Worm (Caenorhabditis elegans) whole organism, late embryonic: ENCODE results near the gene F14D7.18.

Experiments used
- C38D4.7 ChIP-seq: fragments of 200-800 bp; sonication (Bioruptor generic); optimal IDR thresholded peaks from 2 replicates; lab custom pipeline; 2018; ENCODE audit warnings: mild to moderate bottlenecking, missing genetic modification characterization, moderate library complexity, missing compliant biosample characterization
- F13H6.1 ChIP-seq: sonication (generic microtip); optimal IDR thresholded peaks from 2 replicates; lab custom pipeline; 2016; ENCODE audit warnings: missing genetic modification characterization, missing compliant biosample characterization
- K02D7.2 ChIP-seq: sonication (generic microtip); optimal IDR thresholded peaks from 2 replicates; lab custom pipeline; 2017; ENCODE audit warnings: mild to moderate bottlenecking, missing genetic modification characterization, missing compliant biosample characterization
- Y22D7AL.16 ChIP-seq: sonication (generic microtip); optimal IDR thresholded peaks from 2 replicates; lab custom pipeline; 2016; ENCODE audit warnings: missing genetic modification characterization, missing compliant biosample characterization
- ahr-1 ChIP-seq: sonication (generic microtip); optimal IDR thresholded peaks from 2 replicates; lab custom pipeline; 2016; ENCODE audit warnings: missing genetic modification characterization, missing compliant biosample characterization
- ceh-18 ChIP-seq: sonication (generic microtip); optimal IDR thresholded peaks from 2 replicates; lab custom pipeline; 2016; ENCODE audit warnings: missing genetic modification characterization, missing compliant biosample characterization
- ceh-24 ChIP-seq: sonication (generic microtip); optimal IDR thresholded peaks from 2 replicates; lab custom pipeline; 2016; ENCODE audit warnings: mild to moderate bottlenecking, missing genetic modification characterization, missing compliant biosample characterization
- ceh-34 ChIP-seq: sonication (generic microtip); optimal IDR thresholded peaks from 2 replicates; lab custom pipeline; 2016; ENCODE audit warnings: mild to moderate bottlenecking, missing genetic modification characterization, missing compliant biosample characterization
- che-1 ChIP-seq: sonication (generic microtip); optimal IDR thresholded peaks from 2 replicates; lab custom pipeline; 2016; ENCODE audit warnings: mild to moderate bottlenecking, missing genetic modification characterization, missing compliant biosample characterization
- elt-4 ChIP-seq: sonication (generic microtip); optimal IDR thresholded peaks from 2 replicates; lab custom pipeline; 2016; ENCODE audit warnings: missing genetic modification characterization, missing compliant biosample characterization
- ets-4 ChIP-seq: sonication (generic microtip); optimal IDR thresholded peaks from 2 replicates; lab custom pipeline; 2016; ENCODE audit warnings: missing genetic modification characterization, missing compliant biosample characterization
- eyg-1 ChIP-seq: sonication (generic microtip); optimal IDR thresholded peaks from 2 replicates; lab custom pipeline; 2016; ENCODE audit warnings: missing genotype, missing genetic modification characterization, missing compliant biosample characterization
- fkh-10 ChIP-seq: fragments of 150-350 bp; optimal IDR thresholded peaks from 2 replicates; lab custom pipeline; 2014; ENCODE audit warnings: missing biosample characterization, missing genetic modification reagents, missing genetic modification characterization
- hlh-30 ChIP-seq: sonication (generic microtip); optimal IDR thresholded peaks from 2 replicates; lab custom pipeline; 2017; ENCODE audit warnings: antibody characterized with exemption, missing genetic modification characterization, missing compliant biosample characterization; ENCODE audit not compliant: insufficient read depth
- lim-6 ChIP-seq: sonication (generic microtip); optimal IDR thresholded peaks from 2 replicates; lab custom pipeline; 2016; ENCODE audit warnings: missing genetic modification characterization, missing compliant biosample characterization
- madf-2 ChIP-seq: sonication (generic microtip); optimal IDR thresholded peaks from 2 replicates; lab custom pipeline; 2017; ENCODE audit warnings: missing genetic modification characterization, missing compliant biosample characterization
- mec-3 ChIP-seq: sonication (generic microtip); optimal IDR thresholded peaks from 2 replicates; lab custom pipeline; 2016; ENCODE audit warnings: borderline replicate concordance, missing genetic modification characterization, missing compliant biosample characterization
- nfya-1 ChIP-seq: sonication (generic microtip); optimal IDR thresholded peaks from 2 replicates; lab custom pipeline; 2017; ENCODE audit warnings: missing genetic modification characterization, mild to moderate bottlenecking, missing compliant biosample characterization, antibody characterized with exemption, moderate library complexity
- nhr-11 ChIP-seq: fragments of 150-350 bp; optimal IDR thresholded peaks from 2 replicates; lab custom pipeline; 2014; ENCODE audit warnings: missing biosample characterization, missing genetic modification characterization
- pag-3 ChIP-seq: sonication (generic microtip); optimal IDR thresholded peaks from 2 replicates; lab custom pipeline; 2016; ENCODE audit warnings: missing compliant biosample characterization, missing genetic modification characterization, borderline replicate concordance
- pat-9 ChIP-seq: fragments of 200-800 bp; sonication (Bioruptor generic); optimal IDR thresholded peaks from 2 replicates; lab custom pipeline; 2018; ENCODE audit warnings: mild to moderate bottlenecking, missing genetic modification characterization, moderate library complexity, missing compliant biosample characterization
- pax-1 ChIP-seq: fragments of 150-350 bp; optimal IDR thresholded peaks from 2 replicates; lab custom pipeline; 2014; ENCODE audit warnings: missing biosample characterization, missing genetic modification characterization
- pha-4 ChIP-seq: fragments of 150-350 bp; optimal IDR thresholded peaks from 2 replicates; lab custom pipeline; 2018; ENCODE audit warnings: missing biosample characterization, missing genetic modification reagents, missing genetic modification characterization
- rnt-1 ChIP-seq: sonication (generic microtip); optimal IDR thresholded peaks from 2 replicates; lab custom pipeline; 2016; ENCODE audit warnings: missing genetic modification characterization, missing compliant biosample characterization
- sdc-2 ChIP-seq: sonication (generic microtip); optimal IDR thresholded peaks from 2 replicates; lab custom pipeline; 2016; ENCODE audit warnings: missing genotype, missing genetic modification characterization, missing compliant biosample characterization
- sox-2 ChIP-seq: fragments of 200-800 bp; sonication (Bioruptor generic); IDR thresholded peaks from 2 replicates; pipeline ENCODE4 v1.3.6; 2022; ENCODE audit warnings: missing genetic modification reagents, missing genetic modification characterization, missing compliant biosample characterization
- sox-4 ChIP-seq: sonication (generic microtip); optimal IDR thresholded peaks from 2 replicates; lab custom pipeline; 2017; ENCODE audit warnings: mild to moderate bottlenecking, missing genetic modification characterization, inconsistent platforms, missing compliant biosample characterization
- syd-9 ChIP-seq: sonication (generic microtip); optimal IDR thresholded peaks from 2 replicates; lab custom pipeline; 2016; ENCODE audit warnings: mild to moderate bottlenecking, missing genetic modification characterization, moderate library complexity, missing compliant biosample characterization
- tbx-2 ChIP-seq: sonication (generic microtip); optimal IDR thresholded peaks from 2 replicates; lab custom pipeline; 2016; ENCODE audit warnings: missing genetic modification characterization, missing compliant biosample characterization
- unc-3 ChIP-seq, 2 experiments: fragments of 200-800 bp in 1 of 2; sonication (Bioruptor generic) in 1 of 2; sonication (generic microtip) in 1 of 2; conservative IDR thresholded peaks in 1 of 2; optimal IDR thresholded peaks in 1 of 2; 2 replicates each; pipeline versions ENCODE4 v1.3.6 to Lab custom; 2016 to 2022; ENCODE audit warnings: missing compliant biosample characterization in 2 of 2, missing genetic modification characterization in 2 of 2, missing genetic modification reagents in 1 of 2

Gene F14D7.18

ce11 chrV:14328806-14329205, 38.3 kb upstream of the F14D7.18 start, which contains the start of gene pepm-1:
TSS of gene pepm-1 (plus strand) at chrV:14329106.
- no peak for TF ChIP-seq Y22D7AL.16 (tag; lab: Kevin White, UChicago)
- TF ChIP-seq nhr-11 (tag; lab: Kevin White, UChicago) = no peak
- TF ChIP-seq madf-2 (tag; lab: Kevin White, UChicago) = no peak
- no peak for TF ChIP-seq tbx-2 (tag; lab: Kevin White, UChicago)
- no peak for TF ChIP-seq pax-1
- TF ChIP-seq F13H6.1 (tag; lab: Kevin White, UChicago) = no peak
- no peak for TF ChIP-seq pag-3 (tag; lab: Kevin White, UChicago)
- no peak for TF ChIP-seq ets-4 (tag; lab: Kevin White, UChicago)
- TF ChIP-seq syd-9 (tag; lab: Kevin White, UChicago) = no peak
- TF ChIP-seq ceh-18 = no peak
- TF ChIP-seq sox-4 (tag; lab: Kevin White, UChicago) = no peak
- TF ChIP-seq pha-4 (tag; lab: Kevin White, UChicago) = no peak
- no peak for TF ChIP-seq ceh-34
- TF ChIP-seq fkh-10 (GFP tag; lab: Kevin White, UChicago) = no peak
- no peak for TF ChIP-seq sox-2 (GFP tag; lab: Robert Waterston, UW)
- TF ChIP-seq unc-3 (GFP tag; conservative IDR thresholded peaks at IDR 0.05; lab: Robert Waterston, UW) = no peak
- TF ChIP-seq unc-3 (tag; optimal IDR thresholded peaks at IDR 0.05; lab: Kevin White, UChicago) = no peak
- TF ChIP-seq K02D7.2 (tag; lab: Kevin White, UChicago) = no peak
- TF ChIP-seq eyg-1 (tag; lab: Kevin White, UChicago) = no peak
- TF ChIP-seq, all 69 proteins: peak for 0

ce11 chrV:14327776-14328175, 37.2 kb upstream of the F14D7.18 start, which contains the start of gene F47B8.5:
TSS of gene F47B8.5 (minus strand) at chrV:14327876.
- no peak for TF ChIP-seq hlh-30
- TF ChIP-seq ceh-34 = no peak
- no peak for TF ChIP-seq nhr-11 (tag; lab: Kevin White, UChicago)
- TF ChIP-seq lim-6 = no peak
- no peak for TF ChIP-seq ceh-18
- no peak for TF ChIP-seq che-1 (tag; lab: Kevin White, UChicago)
- TF ChIP-seq ceh-24 (tag; lab: Kevin White, UChicago) = no peak
- no peak for TF ChIP-seq rnt-1 (tag; lab: Kevin White, UChicago)
- no peak for TF ChIP-seq C38D4.7 (GFP tag; lab: Kevin White, UChicago)
- no peak for TF ChIP-seq mec-3 (tag; lab: Kevin White, UChicago)
- no peak for TF ChIP-seq pat-9 (tag; lab: Kevin White, UChicago)
- no peak for TF ChIP-seq ahr-1 (tag; lab: Kevin White, UChicago)

ce11 chrV:14324502-14325467, 34.2 kb upstream of the F14D7.18 start, which contains the start of the genes F47B8.4 and F47B8.18:
TSS of gene F47B8.4 (minus strand) at chrV:14324673.
TSS of gene F47B8.18 (minus strand) at chrV:14325464.
- no peak for TF ChIP-seq sdc-2 (tag; lab: Kevin White, UChicago)
- peak; percentile 4 for TF ChIP-seq pag-3 (tag; lab: Kevin White, UChicago)
- TF ChIP-seq elt-4 (tag; lab: Kevin White, UChicago) = peak; percentile 42
- TF ChIP-seq, all 69 proteins: peak for 2

- TF ChIP-seq ceh-18 (no peak), nfya-1 (tag; lab: Kevin White, UChicago) (peak; percentile 13)
Observed at ce11 chrV:14322743-14323142, 32.2 kb upstream of the F14D7.18 start, which contains the start of gene F47B8.3. TSS of gene F47B8.3 (minus strand) at chrV:14323003.
